Fruit fly (Drosophila melanogaster) whole organism, embryonic: Measurements from ENCODE around the gene Gr63a.

ENCODE experiments used
- CG10654 ChIP-seq: fragments of 200-800 bp; sonication (Bioruptor generic); optimal IDR thresholded peaks from 2 replicates; lab custom pipeline; 2016; ENCODE audit warnings: missing biosample characterization, missing genetic modification characterization
- CG10959 ChIP-seq: fragments of 200-800 bp; sonication (Bioruptor generic); IDR thresholded peaks from 2 replicates; pipeline ENCODE4 v1.3.6; 2022; ENCODE audit warnings: missing biosample characterization, missing genetic modification characterization
- CG11456 ChIP-seq: fragments of 200-800 bp; sonication (Bioruptor generic); IDR thresholded peaks from 3 replicates; pipeline ENCODE4 v1.3.6; 2022; ENCODE audit warnings: missing biosample characterization, missing genetic modification characterization
- CG12219 ChIP-seq: fragments of 200-800 bp; sonication (Bioruptor generic); optimal IDR thresholded peaks from 3 replicates; lab custom pipeline; 2018; ENCODE audit warnings: missing biosample characterization, mild to moderate bottlenecking, missing genetic modification characterization
- CG12942 ChIP-seq: fragments of 200-800 bp; sonication (Bioruptor generic); optimal IDR thresholded peaks from 3 replicates; lab custom pipeline; 2016; ENCODE audit warnings: missing biosample characterization, missing genetic modification characterization
- CG13123 ChIP-seq: fragments of 200-800 bp; sonication (Bioruptor generic); optimal IDR thresholded peaks from 2 replicates; lab custom pipeline; 2016; ENCODE audit warnings: missing biosample characterization, missing genetic modification characterization
- CG13775 ChIP-seq: fragments of 200-800 bp; sonication (Bioruptor generic); optimal IDR thresholded peaks from 3 replicates; lab custom pipeline; 2017; ENCODE audit warnings: missing biosample characterization, mild to moderate bottlenecking, missing genetic modification characterization
- CG17328 ChIP-seq: fragments of 200-800 bp; sonication (Bioruptor generic); IDR thresholded peaks from 2 replicates; pipeline ENCODE4 v1.3.6; 2022; ENCODE audit warnings: missing biosample characterization, missing genetic modification characterization
- CG30020 ChIP-seq: fragments of 200-800 bp; optimal IDR thresholded peaks from 2 replicates; lab custom pipeline; 2019; ENCODE audit warnings: missing biosample characterization, mild to moderate bottlenecking, missing genetic modification characterization, moderate library complexity
- CG3281 ChIP-seq: fragments of 200-800 bp; sonication (Bioruptor generic); optimal IDR thresholded peaks from 3 replicates; lab custom pipeline; 2017; ENCODE audit warnings: missing biosample characterization, mild to moderate bottlenecking, missing genetic modification characterization
- CG4328 ChIP-seq: fragments of 200-800 bp; sonication (Bioruptor generic); optimal IDR thresholded peaks from 3 replicates; lab custom pipeline; 2017; ENCODE audit warnings: missing biosample characterization, missing genetic modification reagents, missing genetic modification characterization
- CG5953 ChIP-seq: fragments of 200-800 bp; sonication (Bioruptor generic); IDR thresholded peaks from 2 replicates; pipeline ENCODE4 v1.3.6; 2022; ENCODE audit warnings: missing biosample characterization, missing genetic modification characterization
- CG7786 ChIP-seq: fragments of 200-800 bp; sonication (Bioruptor generic); optimal IDR thresholded peaks from 2 replicates; lab custom pipeline; 2016; ENCODE audit warnings: missing biosample characterization, missing genetic modification characterization
- CG8290 ChIP-seq, 3 experiments: fragments of 200-800 bp; sonication (Bioruptor generic); optimal IDR thresholded peaks; 2 replicates each; lab custom pipeline; 2016 to 2019; ENCODE audit warnings: missing biosample characterization in 3 of 3, missing genetic modification characterization in 3 of 3, mild to moderate bottlenecking in 2 of 3, moderate library complexity in 1 of 3
- CG8924 ChIP-seq: fragments of 200-800 bp; optimal IDR thresholded peaks from 3 replicates; lab custom pipeline; 2019; ENCODE audit warnings: missing biosample characterization, mild to moderate bottlenecking, missing genetic modification characterization, moderate library complexity
- CkIIα-i1 ChIP-seq: fragments of 200-800 bp; sonication (Bioruptor generic); IDR thresholded peaks from 2 replicates; pipeline ENCODE4 v1.3.6; 2022; ENCODE audit warnings: missing biosample characterization, missing genetic modification characterization
- CoRest ChIP-seq: fragments of 200-800 bp; sonication (Bioruptor generic); optimal IDR thresholded peaks from 3 replicates; lab custom pipeline; 2018; ENCODE audit warnings: missing biosample characterization, mild to moderate bottlenecking, missing genetic modification characterization, moderate library complexity
- Ets65A ChIP-seq: fragments of 200-800 bp; sonication (Bioruptor generic); peaks from one replicate; lab custom pipeline; 2016; ENCODE audit warnings: missing biosample characterization, missing genetic modification characterization
- Gug ChIP-seq: fragments of 200-800 bp; sonication (Bioruptor generic); IDR thresholded peaks from 4 replicates; pipeline ENCODE4 v1.3.6; 2022; ENCODE audit warnings: missing biosample characterization, missing genetic modification characterization
- Lim3 ChIP-seq: fragments of 200-800 bp; sonication (Bioruptor generic); IDR thresholded peaks from 2 replicates; pipeline ENCODE4 v1.3.6; 2022; ENCODE audit warnings: missing biosample characterization, missing genetic modification characterization
- Lpt ChIP-seq: fragments of >200 bp; optimal IDR thresholded peaks from 2 replicates; lab custom pipeline; 2018; ENCODE audit warnings: missing biosample characterization, missing genetic modification characterization
- Ptx1 ChIP-seq: fragments of 200-800 bp; sonication (Bioruptor generic); IDR thresholded peaks from 2 replicates; pipeline ENCODE4 v1.3.6; 2022; ENCODE audit warnings: missing biosample characterization, missing genetic modification characterization
- Sox100B ChIP-seq: fragments of 200-800 bp; sonication (Bioruptor generic); optimal IDR thresholded peaks from 3 replicates; lab custom pipeline; 2018; ENCODE audit warnings: missing biosample characterization, mild to moderate bottlenecking, missing genetic modification characterization
- Sry-β ChIP-seq: fragments of 200-800 bp; sonication (Bioruptor generic); optimal IDR thresholded peaks from 2 replicates; lab custom pipeline; 2018; ENCODE audit warnings: missing biosample characterization, mild to moderate bottlenecking, missing genetic modification characterization, moderate library complexity
- Tbp ChIP-seq: fragments of >200 bp; optimal IDR thresholded peaks from 2 replicates; lab custom pipeline; 2018; ENCODE audit warnings: missing biosample characterization, missing genetic modification characterization
- Xrp1 ChIP-seq: fragments of 200-800 bp; sonication (Bioruptor generic); IDR thresholded peaks from 2 replicates; pipeline ENCODE4 v1.3.6; 2022; ENCODE audit warnings: missing biosample characterization, missing genetic modification characterization
- ash1 ChIP-seq: fragments of 200-800 bp; sonication (Bioruptor generic); optimal IDR thresholded peaks from 2 replicates; lab custom pipeline; 2018; ENCODE audit warnings: missing biosample characterization, mild to moderate bottlenecking, missing genetic modification characterization
- chinmo ChIP-seq: fragments of 200-800 bp; sonication (Bioruptor generic); IDR thresholded peaks from 4 replicates; pipeline ENCODE4 v1.3.6; 2022; ENCODE audit warnings: missing biosample characterization, missing genetic modification characterization; ENCODE audit not compliant: partially characterized antibody
- dm ChIP-seq: fragments of 200-800 bp; sonication (Bioruptor generic); optimal IDR thresholded peaks from 3 replicates; lab custom pipeline; 2016; ENCODE audit warnings: missing biosample characterization, missing genetic modification characterization
- dmrt99B ChIP-seq: fragments of 200-800 bp; sonication (Bioruptor generic); optimal IDR thresholded peaks from 2 replicates; lab custom pipeline; 2018; ENCODE audit warnings: missing biosample characterization, mild to moderate bottlenecking, missing genetic modification characterization, moderate library complexity
- hkb ChIP-seq, 2 experiments: fragments of 200-800 bp in 1 of 2; fragments of >200 bp in 1 of 2; sonication (Bioruptor generic) in 1 of 2; IDR thresholded peaks in 1 of 2; optimal IDR thresholded peaks in 1 of 2; 2 replicates each; pipeline versions ENCODE4 v1.3.6 to Lab custom; 2017 to 2022; ENCODE audit warnings: missing biosample characterization in 1 of 2, missing genetic modification characterization in 1 of 2
- jumu ChIP-seq: fragments of 200-800 bp; sonication (Bioruptor generic); optimal IDR thresholded peaks from 3 replicates; lab custom pipeline; 2016; ENCODE audit warnings: missing biosample characterization, missing genetic modification characterization
- luna ChIP-seq: fragments of 200-800 bp; sonication (Bioruptor generic); optimal IDR thresholded peaks from 2 replicates; lab custom pipeline; 2016; ENCODE audit warnings: missing biosample characterization, missing genetic modification characterization
- mam ChIP-seq: fragments of 200-800 bp; sonication (Bioruptor generic); optimal IDR thresholded peaks from 3 replicates; lab custom pipeline; 2016; ENCODE audit warnings: missing biosample characterization, missing genetic modification characterization
- nerfin-1 ChIP-seq: fragments of 200-800 bp; sonication (Bioruptor generic); optimal IDR thresholded peaks from 3 replicates; lab custom pipeline; 2019; ENCODE audit warnings: missing biosample characterization, mild to moderate bottlenecking, missing genetic modification characterization, moderate library complexity
- pfk ChIP-seq: fragments of 200-800 bp; sonication (Bioruptor generic); optimal IDR thresholded peaks from 2 replicates; lab custom pipeline; 2018; ENCODE audit warnings: missing biosample characterization, mild to moderate bottlenecking, missing genetic modification characterization, moderate library complexity
- pita ChIP-seq: fragments of 200-800 bp; sonication (Bioruptor generic); optimal IDR thresholded peaks from 2 replicates; lab custom pipeline; 2017; ENCODE audit warnings: missing biosample characterization, mild to moderate bottlenecking, missing genetic modification characterization
- pnt ChIP-seq: fragments of 200-800 bp; sonication (Bioruptor generic); optimal IDR thresholded peaks from 3 replicates; lab custom pipeline; 2016; ENCODE audit warnings: missing biosample characterization, missing genetic modification characterization
- psq ChIP-seq: fragments of 200-800 bp; sonication (Bioruptor generic); optimal IDR thresholded peaks from 2 replicates; lab custom pipeline; 2017; ENCODE audit warnings: missing biosample characterization, missing genetic modification characterization
- sens ChIP-seq: fragments of 200-800 bp; sonication (Bioruptor generic); peaks from one replicate; lab custom pipeline; 2016; ENCODE audit warnings: missing biosample characterization, missing genetic modification characterization
- tna ChIP-seq: fragments of 200-800 bp; sonication (Bioruptor generic); IDR thresholded peaks from 2 replicates; pipeline ENCODE4 v1.3.6; 2022; ENCODE audit warnings: missing biosample characterization, missing genetic modification characterization; ENCODE audit not compliant: partially characterized antibody
- vnd ChIP-seq: fragments of 200-800 bp; sonication (Bioruptor generic); IDR thresholded peaks from 3 replicates; pipeline ENCODE4 v1.3.6; 2022; ENCODE audit warnings: missing biosample characterization, missing genetic modification characterization; ENCODE audit not compliant: partially characterized antibody
- z ChIP-seq: fragments of 200-800 bp; sonication (Bioruptor generic); IDR thresholded peaks from 3 replicates; pipeline ENCODE4 v1.3.6; 2022; ENCODE audit warnings: missing biosample characterization, missing genetic modification characterization

The Gr63a gene

DNA sequence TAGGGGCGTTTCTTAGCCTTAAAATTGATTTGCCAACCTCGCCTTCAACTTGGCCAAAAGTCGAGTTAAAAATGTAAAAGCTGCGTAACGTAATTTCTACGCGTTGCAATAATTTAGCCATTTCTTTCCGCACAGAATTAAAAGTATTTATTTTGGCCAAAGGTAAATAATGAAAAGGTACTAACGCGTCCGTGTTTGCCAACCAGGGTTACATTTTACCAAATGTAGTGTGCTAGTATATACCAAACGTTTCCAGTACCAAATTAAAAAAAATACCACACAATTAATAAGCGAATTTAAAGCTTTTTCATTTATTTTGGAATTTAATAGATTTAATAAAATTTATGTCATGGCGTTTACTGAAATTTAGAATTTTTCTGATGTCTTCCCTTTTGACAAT, 2.6 kb upstream of the Gr63a start, which contains the start of gene Ccz1 (continued):
- TF ChIP-seq Sry-β (GFP tag; lab: Kevin White, UChicago), result peak; percentile 6
- TF ChIP-seq hkb (optimal IDR thresholded peaks at IDR 0.05; lab: Kevin White, UChicago), result no peak
- TF ChIP-seq hkb (GFP tag; IDR thresholded peaks at IDR 0.05; lab: Robert Waterston, UW), result no peak
- peak; percentile 67 for TF ChIP-seq CG12942 (GFP tag; lab: Kevin White, UChicago)
- peak; percentile 71 for TF ChIP-seq CoRest (tag; lab: Kevin White, UChicago)
- peak; percentile 47 for TF ChIP-seq nerfin-1 (tag; lab: Kevin White, UChicago)
- peak; percentile 61 for TF ChIP-seq jumu (GFP tag; lab: Kevin White, UChicago)
- peak; percentile 61 for TF ChIP-seq CG7786 (GFP tag; lab: Kevin White, UChicago)
- peak; percentile 79 for TF ChIP-seq CG3281 (GFP tag; lab: Kevin White, UChicago)
- TF ChIP-seq CG10654 (GFP tag; lab: Kevin White, UChicago), result peak; percentile 68
- TF ChIP-seq chinmo, result no peak
- no peak for TF ChIP-seq Tbp (GFP tag; lab: Kevin White, UChicago)
- TF ChIP-seq CG8290 (GFP tag; optimal IDR thresholded peaks at IDR 0.05; lab: Kevin White, UChicago), result peak; percentile 67
- peak; percentile 56 to 82 for TF ChIP-seq CG8290 (tag; optimal IDR thresholded peaks at IDR 0.05; lab: Kevin White, UChicago)
- peak; percentile 60 for TF ChIP-seq pnt (GFP tag; lab: Kevin White, UChicago)
- TF ChIP-seq CG12219 (GFP tag; lab: Kevin White, UChicago), result no peak
- TF ChIP-seq dmrt99B (tag; lab: Kevin White, UChicago), result peak; percentile 45
- TF ChIP-seq luna, result peak; percentile 41
- TF ChIP-seq CG11456 (GFP tag; lab: Robert Waterston, UW), result no peak
- TF ChIP-seq CG5953 (GFP tag; lab: Robert Waterston, UW), result no peak
- TF ChIP-seq tna, result no peak
- TF ChIP-seq pfk (GFP tag; lab: Kevin White, UChicago), result no peak
- TF ChIP-seq Sox100B, result peak; percentile 61
- peak; percentile 67 for TF ChIP-seq CG4328 (GFP tag; lab: Kevin White, UChicago)
- peak; percentile 51 for TF ChIP-seq CG30020
- peak; percentile 84 for TF ChIP-seq Ets65A
- TF ChIP-seq Ptx1 (GFP tag; lab: Robert Waterston, UW), result no peak
- no peak for TF ChIP-seq Xrp1 (GFP tag; lab: Robert Waterston, UW)
- TF ChIP-seq ash1 (GFP tag; lab: Kevin White, UChicago), result no peak
- no peak for TF ChIP-seq CG17328 (GFP tag; lab: Robert Waterston, UW)
- peak; percentile 67 for TF ChIP-seq mam
- no peak for TF ChIP-seq CG10959
- TF ChIP-seq dm, result peak; percentile 43
- TF ChIP-seq CG13775 (GFP tag; lab: Kevin White, UChicago), result peak; percentile 30
- TF ChIP-seq vnd (GFP tag; lab: Robert Waterston, UW), result no peak
- TF ChIP-seq CG8924 (tag; lab: Kevin White, UChicago), result peak; percentile 39
- peak; percentile 61 for TF ChIP-seq psq
- TF ChIP-seq CkIIα-i1 (GFP tag; lab: Robert Waterston, UW), result no peak
- TF ChIP-seq Gug (GFP tag; lab: Robert Waterston, UW), result peak; percentile 28; the same call in 1 of the 4 replicates
- TF ChIP-seq pita (GFP tag; lab: Kevin White, UChicago), result no peak
- no peak for TF ChIP-seq Lim3
- TF ChIP-seq sens, result peak; percentile 90
- TF ChIP-seq Lpt, result no peak
- peak; percentile 82 for TF ChIP-seq CG13123
- TF ChIP-seq z (GFP tag; lab: Robert Waterston, UW), result no peak
